Worm (Caenorhabditis elegans): ENCODE results near the gene F20G2.1.
A peak's percentile ranks its signal among the peaks of the same experiment; 100 is the strongest.

- TF ChIP-seq lin-40 (tag; optimal IDR thresholded peaks at IDR 0.05) (no peak), egrh-3 (GFP tag; IDR thresholded peaks at IDR 0.05) (no peak), mcd-1 (GFP tag; IDR thresholded peaks at IDR 0.05) (no peak), cebp-2 (GFP tag; IDR thresholded peaks at IDR 0.05) (no peak), lin-26 (GFP tag; IDR thresholded peaks at IDR 0.05) (no peak), nhr-80 (tag; optimal IDR thresholded peaks at IDR 0.05) (peak; percentile 65), aptf-3 (GFP tag; IDR thresholded peaks at IDR 0.05) (no peak), unc-62 (GFP tag; optimal IDR thresholded peaks at IDR 0.05) (no peak), snpc-4 (GFP tag; optimal IDR thresholded peaks at IDR 0.05) (no peak), snpc-4 (tag; optimal IDR thresholded peaks at IDR 0.05) (no peak), snpc-1.1 (tag; optimal IDR thresholded peaks at IDR 0.05; ENCODE audit: insufficient read depth) (no peak), lin-35 (GFP tag; optimal IDR thresholded peaks at IDR 0.05) (no peak), D2030.7 (GFP tag; IDR thresholded peaks at IDR 0.05) (no peak), sea-2 (GFP tag; IDR thresholded peaks at IDR 0.05) (no peak)
These were observed 36.9 kb downstream of the F20G2.1 start, which contains the start of gene T01D3.6 for ce11 chrV:13716531-13716930.

Measured in whole organism, young adult.